Worm (Caenorhabditis elegans) whole organism, L4 larva: Measurements from ENCODE around the gene lido-16.

ENCODE experiments used
- Y48G9A.11 ChIP-seq: fragments of 200-800 bp; sonication (Bioruptor generic); IDR thresholded peaks from 2 replicates; pipeline ENCODE4 v1.3.6; 2022; ENCODE audit warnings: missing genetic modification reagents, missing genetic modification characterization, missing compliant biosample characterization
- aha-1 ChIP-seq: fragments of 150-350 bp; peaks from one replicate; lab custom pipeline; 2014; ENCODE audit warnings: missing biosample characterization, missing genetic modification characterization
- ceh-82 ChIP-seq: sonication (generic microtip); optimal IDR thresholded peaks from 2 replicates; lab custom pipeline; 2017; ENCODE audit warnings: missing biosample characterization, missing genetic modification characterization
- dmd-6 ChIP-seq: fragments of 200-800 bp; sonication (Bioruptor generic); IDR thresholded peaks from 2 replicates; pipeline ENCODE4 v1.3.6; 2022; ENCODE audit warnings: missing genetic modification reagents, missing genetic modification characterization, missing compliant biosample characterization
- fkh-10 ChIP-seq: fragments of 150-350 bp; optimal IDR thresholded peaks from 2 replicates; lab custom pipeline; 2014; ENCODE audit warnings: missing biosample characterization, missing genetic modification reagents, missing genetic modification characterization
- hlh-11 ChIP-seq: fragments of 200-800 bp; sonication (Bioruptor generic); optimal IDR thresholded peaks from 2 replicates; lab custom pipeline; 2018; ENCODE audit warnings: mild to moderate bottlenecking, missing genetic modification characterization, missing compliant biosample characterization
- lsy-2 ChIP-seq, 2 experiments: fragments of 150-350 bp in 1 of 2; sonication (generic microtip) in 1 of 2; optimal IDR thresholded peaks; 2 replicates each; lab custom pipeline; 2014 to 2017; ENCODE audit warnings: missing biosample characterization in 2 of 2, missing genetic modification characterization in 2 of 2
- madf-9 ChIP-seq: fragments of 200-800 bp; sonication (Bioruptor generic); conservative IDR thresholded peaks from 2 replicates; pipeline ENCODE4 v1.3.6; 2022; ENCODE audit warnings: missing genetic modification reagents, missing genetic modification characterization, missing compliant biosample characterization
- mdl-1 ChIP-seq, 2 experiments: fragments of 150-350 bp in 1 of 2; sonication (generic microtip) in 1 of 2; optimal IDR thresholded peaks; 2 replicates each; lab custom pipeline; 2014 to 2017; ENCODE audit warnings: missing biosample characterization in 2 of 2, missing genetic modification characterization in 2 of 2
- nhr-77 ChIP-seq: fragments of 150-350 bp; optimal IDR thresholded peaks from 2 replicates; lab custom pipeline; 2014; ENCODE audit warnings: missing biosample characterization, missing genetic modification characterization
- skn-1 ChIP-seq: fragments of 150-350 bp; optimal IDR thresholded peaks from 2 replicates; lab custom pipeline; 2014; ENCODE audit warnings: missing biosample characterization, missing genetic modification characterization
- vab-7 ChIP-seq: fragments of 200-800 bp; sonication (Bioruptor generic); IDR thresholded peaks from 2 replicates; pipeline ENCODE4 v1.3.6; 2022; ENCODE audit warnings: missing genetic modification reagents, missing genetic modification characterization, missing compliant biosample characterization

DNA sequence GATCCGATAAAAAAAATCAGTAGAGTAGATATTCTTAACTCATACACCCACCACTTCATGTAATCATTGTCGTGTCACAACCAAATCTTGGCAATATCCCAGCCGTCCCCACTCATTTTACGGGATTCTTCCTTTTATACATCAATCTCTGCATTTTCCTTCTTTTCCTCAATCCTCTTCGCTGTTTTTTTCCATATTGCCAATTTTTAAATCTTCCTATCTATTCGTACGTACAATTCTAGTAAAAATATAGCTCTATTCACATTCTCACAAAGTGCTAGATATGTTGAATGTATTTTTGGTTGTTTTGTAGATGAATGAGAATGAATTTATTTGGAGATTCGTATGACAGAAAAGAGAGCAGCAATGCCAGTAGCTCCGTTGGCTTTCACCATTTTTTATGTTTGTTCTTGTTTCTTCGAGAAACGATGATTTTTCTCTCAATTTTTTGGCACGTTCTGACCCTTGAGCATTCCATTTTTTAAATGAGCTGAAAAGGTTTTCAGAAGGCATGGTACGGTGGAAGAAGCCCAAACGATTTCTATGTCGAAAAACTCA is 9.5 kb downstream of the lido-16 start, which contains the start of gene T28D9.16:
- no peak for TF ChIP-seq ceh-82 (tag; lab: Kevin White, UChicago)
- TF ChIP-seq nhr-77 (tag; lab: Kevin White, UChicago), result no peak
- TF ChIP-seq madf-9 (GFP tag; lab: Robert Waterston, UW), result no peak
- no peak for TF ChIP-seq lsy-2 (tag; optimal IDR thresholded peaks at IDR 0.05; lab: Kevin White, UChicago)
- TF ChIP-seq hlh-11 (tag; lab: Kevin White, UChicago), result no peak
- TF ChIP-seq skn-1 (tag; lab: Kevin White, UChicago), result no peak
- no peak for TF ChIP-seq aha-1
- TF ChIP-seq Y48G9A.11 (GFP tag; lab: Robert Waterston, UW), result no peak
- TF ChIP-seq dmd-6, result no peak
- TF ChIP-seq mdl-1 (tag; optimal IDR thresholded peaks at IDR 0.05; lab: Kevin White, UChicago), result no peak
- no peak for TF ChIP-seq vab-7 (GFP tag; lab: Robert Waterston, UW)
- no peak for TF ChIP-seq fkh-10 (GFP tag; lab: Kevin White, UChicago)
